Worm (Caenorhabditis elegans) whole organism, late embryonic: ENCODE results near the gene gpd-4.

Source experiments
- C08G9.2 ChIP-seq: sonication (generic microtip); optimal IDR thresholded peaks from 2 replicates; lab custom pipeline; 2016; ENCODE audit warnings: mild to moderate bottlenecking, missing genetic modification characterization, moderate library complexity, missing compliant biosample characterization
- C38D4.7 ChIP-seq: fragments of 200-800 bp; sonication (Bioruptor generic); optimal IDR thresholded peaks from 2 replicates; lab custom pipeline; 2018; ENCODE audit warnings: mild to moderate bottlenecking, missing genetic modification characterization, moderate library complexity, missing compliant biosample characterization
- F13H6.1 ChIP-seq: sonication (generic microtip); optimal IDR thresholded peaks from 2 replicates; lab custom pipeline; 2016; ENCODE audit warnings: missing genetic modification characterization, missing compliant biosample characterization
- K02D7.2 ChIP-seq: sonication (generic microtip); optimal IDR thresholded peaks from 2 replicates; lab custom pipeline; 2017; ENCODE audit warnings: mild to moderate bottlenecking, missing genetic modification characterization, missing compliant biosample characterization
- T23F11.4 ChIP-seq: fragments of 200-800 bp; sonication (Bioruptor generic); optimal IDR thresholded peaks from 2 replicates; lab custom pipeline; 2018; ENCODE audit warnings: mild to moderate bottlenecking, missing genetic modification characterization, missing compliant biosample characterization
- Y22D7AL.16 ChIP-seq: sonication (generic microtip); optimal IDR thresholded peaks from 2 replicates; lab custom pipeline; 2016; ENCODE audit warnings: missing genetic modification characterization, missing compliant biosample characterization
- ahr-1 ChIP-seq: sonication (generic microtip); optimal IDR thresholded peaks from 2 replicates; lab custom pipeline; 2016; ENCODE audit warnings: missing genetic modification characterization, missing compliant biosample characterization
- ceh-14 ChIP-seq: sonication (generic microtip); optimal IDR thresholded peaks from 2 replicates; lab custom pipeline; 2016; ENCODE audit warnings: missing genotype, missing genetic modification characterization, missing compliant biosample characterization
- ceh-19 ChIP-seq: fragments of 200-800 bp; sonication (Bioruptor generic); optimal IDR thresholded peaks from 2 replicates; lab custom pipeline; 2018; ENCODE audit warnings: mild to moderate bottlenecking, missing genetic modification characterization, missing compliant biosample characterization
- ceh-24 ChIP-seq: sonication (generic microtip); optimal IDR thresholded peaks from 2 replicates; lab custom pipeline; 2016; ENCODE audit warnings: mild to moderate bottlenecking, missing genetic modification characterization, missing compliant biosample characterization
- ceh-31 ChIP-seq: sonication (generic microtip); optimal IDR thresholded peaks from 2 replicates; lab custom pipeline; 2016; ENCODE audit warnings: missing genetic modification characterization, missing compliant biosample characterization
- ceh-34 ChIP-seq: sonication (generic microtip); optimal IDR thresholded peaks from 2 replicates; lab custom pipeline; 2016; ENCODE audit warnings: mild to moderate bottlenecking, missing genetic modification characterization, missing compliant biosample characterization
- ceh-48 ChIP-seq: sonication (generic microtip); optimal IDR thresholded peaks from 2 replicates; lab custom pipeline; 2016; ENCODE audit warnings: missing genetic modification characterization, inconsistent platforms, missing compliant biosample characterization
- ceh-6 ChIP-seq: fragments of 200-800 bp; sonication (Bioruptor generic); optimal IDR thresholded peaks from 2 replicates; lab custom pipeline; 2018; ENCODE audit warnings: mild to moderate bottlenecking, missing genetic modification characterization, missing compliant biosample characterization
- che-1 ChIP-seq: sonication (generic microtip); optimal IDR thresholded peaks from 2 replicates; lab custom pipeline; 2016; ENCODE audit warnings: mild to moderate bottlenecking, missing genetic modification characterization, missing compliant biosample characterization
- dmd-4 ChIP-seq: sonication (generic microtip); optimal IDR thresholded peaks from 2 replicates; lab custom pipeline; 2016; ENCODE audit warnings: borderline replicate concordance, missing genetic modification characterization, missing compliant biosample characterization
- dve-1 ChIP-seq: sonication (generic microtip); optimal IDR thresholded peaks from 2 replicates; lab custom pipeline; 2017; ENCODE audit warnings: antibody characterized with exemption, mild to moderate bottlenecking, missing genetic modification characterization, missing compliant biosample characterization
- elt-4 ChIP-seq: sonication (generic microtip); optimal IDR thresholded peaks from 2 replicates; lab custom pipeline; 2016; ENCODE audit warnings: missing genetic modification characterization, missing compliant biosample characterization
- ets-4 ChIP-seq: sonication (generic microtip); optimal IDR thresholded peaks from 2 replicates; lab custom pipeline; 2016; ENCODE audit warnings: missing genetic modification characterization, missing compliant biosample characterization
- eyg-1 ChIP-seq: sonication (generic microtip); optimal IDR thresholded peaks from 2 replicates; lab custom pipeline; 2016; ENCODE audit warnings: missing genotype, missing genetic modification characterization, missing compliant biosample characterization
- fkh-10 ChIP-seq: fragments of 150-350 bp; optimal IDR thresholded peaks from 2 replicates; lab custom pipeline; 2014; ENCODE audit warnings: missing biosample characterization, missing genetic modification reagents, missing genetic modification characterization
- fkh-6 ChIP-seq: sonication (generic microtip); optimal IDR thresholded peaks from 2 replicates; lab custom pipeline; 2016; ENCODE audit warnings: missing genetic modification characterization, missing compliant biosample characterization
- gmeb-2 ChIP-seq: sonication (generic microtip); optimal IDR thresholded peaks from 2 replicates; lab custom pipeline; 2016; ENCODE audit warnings: missing genetic modification characterization, inconsistent platforms, missing compliant biosample characterization
- hlh-13 ChIP-seq: fragments of 200-800 bp; sonication (Bioruptor generic); optimal IDR thresholded peaks from 2 replicates; lab custom pipeline; 2018; ENCODE audit warnings: mild to moderate bottlenecking, missing genetic modification characterization, missing compliant biosample characterization
- hlh-30 ChIP-seq: sonication (generic microtip); optimal IDR thresholded peaks from 2 replicates; lab custom pipeline; 2017; ENCODE audit warnings: antibody characterized with exemption, missing genetic modification characterization, missing compliant biosample characterization; ENCODE audit not compliant: insufficient read depth
- hlh-6 ChIP-seq: sonication (generic microtip); optimal IDR thresholded peaks from 2 replicates; lab custom pipeline; 2016; ENCODE audit warnings: missing genotype, missing genetic modification characterization, missing compliant biosample characterization
- hlh-8 ChIP-seq: sonication (generic microtip); optimal IDR thresholded peaks from 2 replicates; lab custom pipeline; 2016; ENCODE audit warnings: missing genotype, missing genetic modification characterization, missing compliant biosample characterization
- madf-2 ChIP-seq: sonication (generic microtip); optimal IDR thresholded peaks from 2 replicates; lab custom pipeline; 2017; ENCODE audit warnings: missing genetic modification characterization, missing compliant biosample characterization
- mec-3 ChIP-seq: sonication (generic microtip); optimal IDR thresholded peaks from 2 replicates; lab custom pipeline; 2016; ENCODE audit warnings: borderline replicate concordance, missing genetic modification characterization, missing compliant biosample characterization
- nfya-1 ChIP-seq: sonication (generic microtip); optimal IDR thresholded peaks from 2 replicates; lab custom pipeline; 2017; ENCODE audit warnings: missing genetic modification characterization, mild to moderate bottlenecking, missing compliant biosample characterization, antibody characterized with exemption, moderate library complexity
- nhr-11 ChIP-seq: fragments of 150-350 bp; optimal IDR thresholded peaks from 2 replicates; lab custom pipeline; 2014; ENCODE audit warnings: missing biosample characterization, missing genetic modification characterization
- pat-9 ChIP-seq: fragments of 200-800 bp; sonication (Bioruptor generic); optimal IDR thresholded peaks from 2 replicates; lab custom pipeline; 2018; ENCODE audit warnings: mild to moderate bottlenecking, missing genetic modification characterization, moderate library complexity, missing compliant biosample characterization
- pha-2 ChIP-seq: sonication (generic microtip); optimal IDR thresholded peaks from 2 replicates; lab custom pipeline; 2017; ENCODE audit warnings: mild to moderate bottlenecking, missing genetic modification characterization, missing compliant biosample characterization
- pha-4 ChIP-seq: fragments of 150-350 bp; optimal IDR thresholded peaks from 2 replicates; lab custom pipeline; 2018; ENCODE audit warnings: missing biosample characterization, missing genetic modification reagents, missing genetic modification characterization
- pqm-1 ChIP-seq: sonication (generic microtip); optimal IDR thresholded peaks from 2 replicates; lab custom pipeline; 2016; ENCODE audit warnings: missing genetic modification characterization, missing compliant biosample characterization
- pros-1 ChIP-seq: fragments of 150-350 bp; optimal IDR thresholded peaks from 2 replicates; lab custom pipeline; 2014; ENCODE audit warnings: missing biosample characterization, missing genetic modification reagents, missing genetic modification characterization
- rnt-1 ChIP-seq: sonication (generic microtip); optimal IDR thresholded peaks from 2 replicates; lab custom pipeline; 2016; ENCODE audit warnings: missing genetic modification characterization, missing compliant biosample characterization
- sdc-2 ChIP-seq: sonication (generic microtip); optimal IDR thresholded peaks from 2 replicates; lab custom pipeline; 2016; ENCODE audit warnings: missing genotype, missing genetic modification characterization, missing compliant biosample characterization
- sox-2 ChIP-seq: fragments of 200-800 bp; sonication (Bioruptor generic); IDR thresholded peaks from 2 replicates; pipeline ENCODE4 v1.3.6; 2022; ENCODE audit warnings: missing genetic modification reagents, missing genetic modification characterization, missing compliant biosample characterization
- sox-4 ChIP-seq: sonication (generic microtip); optimal IDR thresholded peaks from 2 replicates; lab custom pipeline; 2017; ENCODE audit warnings: mild to moderate bottlenecking, missing genetic modification characterization, inconsistent platforms, missing compliant biosample characterization
- syd-9 ChIP-seq: sonication (generic microtip); optimal IDR thresholded peaks from 2 replicates; lab custom pipeline; 2016; ENCODE audit warnings: mild to moderate bottlenecking, missing genetic modification characterization, moderate library complexity, missing compliant biosample characterization
- ttx-3 ChIP-seq: sonication (generic microtip); optimal IDR thresholded peaks from 2 replicates; lab custom pipeline; 2016; ENCODE audit warnings: missing genetic modification reagents, missing genetic modification characterization, missing compliant biosample characterization
- unc-42 ChIP-seq: sonication (generic microtip); optimal IDR thresholded peaks from 2 replicates; lab custom pipeline; 2016; ENCODE audit warnings: missing genotype, missing genetic modification characterization, missing compliant biosample characterization
- unc-86 ChIP-seq: sonication (generic microtip); optimal IDR thresholded peaks from 2 replicates; lab custom pipeline; 2016; ENCODE audit warnings: missing genetic modification characterization, missing compliant biosample characterization

gpd-4 gene

DNA sequence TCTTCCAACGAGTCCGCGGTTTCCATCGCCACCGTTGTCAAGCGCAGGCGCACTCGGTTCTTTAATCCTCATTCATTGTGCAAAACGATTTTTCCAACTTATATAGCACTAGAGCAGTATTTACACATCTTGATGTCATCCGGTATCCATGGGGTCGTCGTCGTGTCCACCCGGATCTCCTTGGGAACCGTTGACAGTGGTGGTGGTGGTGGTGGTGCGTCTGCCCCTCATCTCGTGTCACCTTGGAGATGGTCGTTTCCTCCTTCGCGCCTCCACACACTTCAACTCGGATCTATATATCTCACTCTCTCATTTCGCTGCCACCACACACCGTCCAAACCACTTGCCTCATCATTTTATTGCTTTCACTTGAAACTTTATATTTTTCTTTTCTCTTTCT, 8.3 kb upstream of the gpd-4 start:
- TF ChIP-seq unc-86 (tag; lab: Kevin White, UChicago) (no peak), T23F11.4 (GFP tag; lab: Kevin White, UChicago) (peak; percentile 38)

DNA sequence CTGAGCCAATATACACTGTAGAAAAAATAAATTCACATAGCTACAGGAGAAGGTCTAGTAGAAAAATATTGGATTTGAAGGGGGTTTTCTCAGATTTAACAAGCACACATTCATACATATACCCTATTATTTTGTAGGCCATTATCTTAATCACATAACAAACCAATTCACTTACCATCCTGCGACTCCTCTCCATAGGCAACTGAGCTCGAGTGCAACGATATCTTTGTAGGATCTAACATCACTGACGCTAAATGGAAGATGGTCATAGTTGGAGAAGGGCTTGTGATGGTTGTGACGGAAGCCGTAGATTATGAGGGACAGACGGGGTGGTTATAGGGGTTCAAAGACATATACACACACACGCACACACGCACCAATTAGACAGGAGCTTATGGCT, 6.9 kb upstream of the gpd-4 start:
- TF ChIP-seq mec-3 (tag; lab: Kevin White, UChicago), result no peak
- TF ChIP-seq pqm-1 (tag; lab: Kevin White, UChicago), result no peak
- no peak for TF ChIP-seq pat-9
- no peak for TF ChIP-seq sox-4
- TF ChIP-seq nfya-1, result no peak
- no peak for TF ChIP-seq nhr-11
- TF ChIP-seq dmd-4 (tag; lab: Kevin White, UChicago), result no peak
- no peak for TF ChIP-seq ttx-3
- no peak for TF ChIP-seq ahr-1 (tag; lab: Kevin White, UChicago)
- no peak for TF ChIP-seq ceh-19
- no peak for TF ChIP-seq ceh-24 (tag; lab: Kevin White, UChicago)
- TF ChIP-seq K02D7.2, result no peak
- TF ChIP-seq madf-2 (tag; lab: Kevin White, UChicago), result no peak
- TF ChIP-seq ceh-31, result no peak
- TF ChIP-seq fkh-10, result no peak
- no peak for TF ChIP-seq C08G9.2
- TF ChIP-seq sox-2, result no peak
- no peak for TF ChIP-seq unc-42 (tag; lab: Kevin White, UChicago)
- no peak for TF ChIP-seq pha-4 (tag; lab: Kevin White, UChicago)
- TF ChIP-seq F13H6.1 (tag; lab: Kevin White, UChicago), result no peak

ce11 chrII:10166365-10166764, 4.7 kb upstream of the gpd-4 start:
- TF ChIP-seq pha-2 (tag; lab: Kevin White, UChicago) (no peak), Y22D7AL.16 (no peak), ceh-34 (tag; lab: Kevin White, UChicago) (no peak), ets-4 (no peak), sdc-2 (tag; lab: Kevin White, UChicago) (no peak), ceh-48 (tag; lab: Kevin White, UChicago) (no peak), hlh-6 (tag; lab: Kevin White, UChicago) (no peak), unc-42 (tag; lab: Kevin White, UChicago) (no peak), syd-9 (tag; lab: Kevin White, UChicago) (no peak), pat-9 (no peak), mec-3 (tag; lab: Kevin White, UChicago) (no peak), ceh-14 (tag; lab: Kevin White, UChicago) (no peak), sox-4 (no peak)

- TF ChIP-seq gmeb-2 (tag; lab: Kevin White, UChicago) (no peak), fkh-6 (no peak), ceh-6 (GFP tag; lab: Kevin White, UChicago) (no peak)
- TF ChIP-seq, all 69 proteins: peak for 0
These were observed 3.3 kb upstream of the gpd-4 start for ce11 chrII:10167731-10168130.

- TF ChIP-seq hlh-30, result no peak
- peak; percentile 55 for TF ChIP-seq dve-1
- TF ChIP-seq pros-1 (tag; lab: Kevin White, UChicago), result peak; percentile 70
- TF ChIP-seq nhr-11, result peak; percentile 39
- peak; percentile 69 for TF ChIP-seq C38D4.7 (GFP tag; lab: Kevin White, UChicago)
- TF ChIP-seq rnt-1 (tag; lab: Kevin White, UChicago), result peak; percentile 68
- peak; percentile 42 for TF ChIP-seq eyg-1 (tag; lab: Kevin White, UChicago)
- TF ChIP-seq ceh-6 (GFP tag; lab: Kevin White, UChicago), result no peak
- peak; percentile 45 for TF ChIP-seq hlh-13
- peak; percentile 46 for TF ChIP-seq Y22D7AL.16
- no peak for TF ChIP-seq elt-4 (tag; lab: Kevin White, UChicago)
- TF ChIP-seq ahr-1 (tag; lab: Kevin White, UChicago), result no peak
- peak; percentile 50 for TF ChIP-seq C08G9.2
- TF ChIP-seq ceh-14 (tag; lab: Kevin White, UChicago), result peak; percentile 87
- peak; percentile 45 for TF ChIP-seq gmeb-2 (tag; lab: Kevin White, UChicago)
- peak; percentile 74 for TF ChIP-seq hlh-8 (tag; lab: Kevin White, UChicago)
- TF ChIP-seq che-1, result peak; percentile 29
- peak; percentile 76 for TF ChIP-seq sdc-2 (tag; lab: Kevin White, UChicago)
These were observed 1.9 kb upstream of the gpd-4 start, which contains the start of gene daf-19 for ce11 chrII:10168905-10169782. daf-19 (minus strand) TSS chrII:10169346.
